Worm (Caenorhabditis elegans): Measurements from ENCODE around the gene ZC404.2.

ZC404.2 gene

DNA sequence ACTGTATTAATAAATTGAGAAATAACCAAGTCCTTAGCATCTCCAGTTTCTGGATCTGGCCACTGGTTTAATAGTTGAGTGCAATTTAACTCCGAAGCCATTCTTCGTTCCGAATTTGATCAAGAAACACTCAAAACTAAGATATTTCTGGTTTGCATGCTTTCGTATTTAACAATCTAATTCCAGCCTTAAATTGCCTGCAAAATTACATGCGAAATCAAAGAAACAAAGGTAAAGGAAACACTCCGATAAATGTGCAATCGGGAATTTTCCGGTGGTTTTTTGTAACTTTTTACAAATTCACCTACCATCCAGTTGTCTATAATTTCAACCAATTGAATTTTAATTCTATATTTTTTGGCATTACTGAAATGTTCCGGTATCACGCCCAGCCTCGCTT is 14.1 kb downstream of the ZC404.2 start, which contains the start of gene dmsr-10:
dmsr-10 (minus strand) TSS at position 101 of the 400 bp plus-strand sequence.
- TF ChIP-seq ceh-48 (tag; optimal IDR thresholded peaks at IDR 0.05) (no peak), pat-9 (tag; optimal IDR thresholded peaks at IDR 0.05) (no peak), ceh-22 (tag; optimal IDR thresholded peaks at IDR 0.05) (no peak), lim-6 (tag; optimal IDR thresholded peaks at IDR 0.05) (no peak), unc-86 (tag; optimal IDR thresholded peaks at IDR 0.05) (no peak), hlh-15 (tag; optimal IDR thresholded peaks at IDR 0.05) (no peak), nhr-232 (tag; optimal IDR thresholded peaks at IDR 0.05) (no peak), ceh-45 (GFP tag; IDR thresholded peaks at IDR 0.05) (no peak), pha-2 (tag; optimal IDR thresholded peaks at IDR 0.05) (no peak), hlh-13 (GFP tag; optimal IDR thresholded peaks at IDR 0.05) (no peak), fkh-6 (tag; optimal IDR thresholded peaks at IDR 0.05) (no peak), pros-1 (tag; optimal IDR thresholded peaks at IDR 0.05) (no peak), fkh-10 (GFP tag; optimal IDR thresholded peaks at IDR 0.05) (no peak)

DNA sequence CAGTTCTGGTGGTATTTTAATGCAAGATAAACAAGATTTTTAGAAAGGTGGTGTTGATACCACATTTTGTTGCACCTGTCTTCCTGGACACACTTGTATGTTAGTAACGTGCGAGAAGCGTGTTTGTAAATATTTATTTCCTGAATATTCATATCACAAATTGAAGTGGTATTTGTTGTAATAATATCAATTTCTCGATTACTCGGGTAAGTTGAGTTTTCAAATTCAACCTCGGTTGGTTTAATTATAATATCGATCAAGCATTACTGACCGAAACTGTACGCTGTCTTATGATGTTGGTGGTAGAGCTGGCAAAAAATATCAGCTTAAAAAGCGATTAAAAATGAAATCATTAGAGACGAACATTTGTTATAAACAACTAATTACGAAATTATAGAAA is 16.2 kb downstream of the ZC404.2 start, which contains the start of gene dmsr-11:
dmsr-11 (minus strand) TSS at position 101 of the 400 bp plus-strand sequence.
- no peak for TF ChIP-seq sox-2 (GFP tag; IDR thresholded peaks at IDR 0.05)

DNA sequence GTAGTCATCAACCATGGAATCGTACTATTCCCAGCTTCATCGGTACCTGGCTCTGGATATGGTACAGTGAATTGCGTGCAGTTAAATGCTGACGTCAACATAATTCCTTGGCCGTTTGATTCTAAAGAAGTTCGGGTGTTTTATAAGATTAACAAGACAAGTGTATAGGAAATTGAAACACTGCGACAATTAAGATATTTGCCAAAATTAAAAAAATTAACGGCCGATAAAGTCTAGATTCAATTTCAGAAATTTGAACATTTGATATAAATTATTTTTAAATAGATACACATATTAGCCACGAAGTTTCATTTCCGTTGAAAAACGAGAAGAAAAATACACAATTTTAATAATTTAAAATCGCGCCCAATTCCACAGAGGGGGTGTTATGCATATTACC is 18.6 kb downstream of the ZC404.2 start, which contains the start of gene dmsr-12:
dmsr-12 (minus strand) TSS at position 101 of the 400 bp plus-strand sequence.
- TF ChIP-seq pha-4 (tag; optimal IDR thresholded peaks at IDR 0.05) = no peak

DNA sequence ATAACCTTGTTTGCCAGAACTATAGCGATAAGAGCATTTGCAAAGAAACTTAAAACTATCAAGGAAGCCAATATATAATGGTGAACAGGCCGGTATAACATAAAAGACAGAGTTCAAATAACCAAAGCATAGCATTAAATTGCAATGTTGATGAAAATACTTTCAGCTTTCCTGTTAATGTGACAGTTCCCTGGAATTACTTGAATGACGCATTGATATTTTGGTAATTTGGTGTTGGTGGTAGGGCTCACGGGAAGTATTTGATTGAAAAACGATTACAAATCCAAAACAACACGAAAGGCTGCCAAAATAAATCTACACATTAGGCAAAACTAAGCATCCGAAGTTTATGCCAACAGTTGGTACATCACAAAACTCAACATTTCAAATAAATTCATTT is 21.2 kb downstream of the ZC404.2 start, which contains the start of gene dmsr-16:
dmsr-16 (minus strand) TSS at position 101 of the 400 bp plus-strand sequence.
- no peak for TF ChIP-seq ceh-2 (tag; optimal IDR thresholded peaks at IDR 0.05)
- no peak for TF ChIP-seq nhr-11 (tag; optimal IDR thresholded peaks at IDR 0.05)
- no peak for TF ChIP-seq tbx-2 (tag; optimal IDR thresholded peaks at IDR 0.05)
- no peak for TF ChIP-seq ahr-1 (tag; optimal IDR thresholded peaks at IDR 0.05)
- no peak for TF ChIP-seq ttx-3 (tag; optimal IDR thresholded peaks at IDR 0.05)
- TF ChIP-seq unc-3 (GFP tag; conservative IDR thresholded peaks at IDR 0.05) = no peak
- no peak for TF ChIP-seq unc-3 (tag; optimal IDR thresholded peaks at IDR 0.05)
- TF ChIP-seq ceh-6 (GFP tag; optimal IDR thresholded peaks at IDR 0.05) = no peak
- TF ChIP-seq nfya-1 (tag; optimal IDR thresholded peaks at IDR 0.05) = no peak
- no peak for TF ChIP-seq fkh-10 (GFP tag; optimal IDR thresholded peaks at IDR 0.05)
- TF ChIP-seq hlh-6 (tag; optimal IDR thresholded peaks at IDR 0.05) = no peak
- TF ChIP-seq pag-3 (tag; optimal IDR thresholded peaks at IDR 0.05; ENCODE audit: borderline replicate concordance) = no peak
- TF ChIP-seq gmeb-2 (tag; optimal IDR thresholded peaks at IDR 0.05) = no peak
- no peak for TF ChIP-seq eyg-1 (tag; optimal IDR thresholded peaks at IDR 0.05)
- TF ChIP-seq che-1 (tag; optimal IDR thresholded peaks at IDR 0.05) = no peak
- no peak for TF ChIP-seq ref-2 (tag; optimal IDR thresholded peaks at IDR 0.05)
- TF ChIP-seq ceh-30 (tag; optimal IDR thresholded peaks at IDR 0.05) = no peak
- no peak for TF ChIP-seq elt-4 (tag; optimal IDR thresholded peaks at IDR 0.05)
- TF ChIP-seq elt-2 (tag; optimal IDR thresholded peaks at IDR 0.05) = no peak
- no peak for TF ChIP-seq rnt-1 (tag; optimal IDR thresholded peaks at IDR 0.05)

DNA sequence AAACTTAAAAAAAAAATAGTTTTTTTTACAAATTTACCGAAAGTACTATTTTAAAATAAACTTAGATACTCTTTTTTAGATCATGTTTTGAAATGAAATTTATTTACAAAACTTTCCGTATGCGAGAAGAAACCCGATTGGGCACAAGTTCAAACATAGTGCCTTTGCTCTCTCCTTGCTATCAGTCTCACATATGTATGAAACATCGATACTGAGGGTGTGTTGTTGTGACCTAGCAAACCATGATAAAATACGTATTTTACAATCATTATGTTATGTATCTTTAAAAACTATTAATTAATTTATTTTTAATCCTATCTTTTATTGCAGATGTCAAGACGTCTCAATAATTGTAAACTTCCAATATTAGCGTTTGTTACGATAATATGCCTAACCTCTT is 22.3 kb downstream of the ZC404.2 start:
- TF ChIP-seq ahr-1 (tag; optimal IDR thresholded peaks at IDR 0.05) = no peak
- peak; percentile 17 for TF ChIP-seq elt-2 (tag; optimal IDR thresholded peaks at IDR 0.05)

DNA sequence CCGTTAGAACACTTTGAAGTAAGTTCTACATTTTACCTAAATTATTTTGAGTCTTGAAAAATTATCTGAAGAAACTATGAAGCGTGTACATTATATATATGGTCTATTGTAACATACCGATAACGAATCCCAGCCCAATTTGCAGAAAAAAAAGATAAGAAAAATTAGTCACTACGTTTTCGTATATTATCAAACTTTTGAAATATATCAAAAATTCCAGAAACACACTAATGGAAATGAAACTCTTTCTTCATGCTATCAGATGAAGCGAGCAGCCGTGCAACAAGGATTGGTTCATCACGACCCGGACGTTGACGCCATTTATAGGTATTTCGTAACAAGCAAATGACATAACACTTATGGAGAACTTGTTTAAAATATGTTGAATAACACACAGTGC is 24.1 kb downstream of the ZC404.2 start:
- TF ChIP-seq unc-42 (tag; optimal IDR thresholded peaks at IDR 0.05) (no peak), elt-2 (tag; optimal IDR thresholded peaks at IDR 0.05) (peak; percentile 53)

All from whole organism, late embryonic.